Worm (Caenorhabditis elegans): ENCODE measurements around the gene tat-1.

Gene tat-1

ce11 chrIII:12428799-12429351 lies 7.4 kb upstream of the tat-1 start:
- TF ChIP-seq eyg-1 (tag; optimal IDR thresholded peaks at IDR 0.05) (no peak), ztf-16 (tag; optimal IDR thresholded peaks at IDR 0.05) (no peak), rnt-1 (tag; optimal IDR thresholded peaks at IDR 0.05) (no peak), ceh-2 (tag; optimal IDR thresholded peaks at IDR 0.05) (no peak), mec-3 (tag; optimal IDR thresholded peaks at IDR 0.05; ENCODE audit: borderline replicate concordance) (no peak), lin-11 (tag; optimal IDR thresholded peaks at IDR 0.05) (no peak), ceh-14 (tag; optimal IDR thresholded peaks at IDR 0.05) (no peak), tbx-7 (tag; optimal IDR thresholded peaks at IDR 0.05) (no peak), zip-5 (tag; optimal IDR thresholded peaks at IDR 0.05) (no peak), ceh-24 (tag; optimal IDR thresholded peaks at IDR 0.05) (no peak), fkh-10 (GFP tag; optimal IDR thresholded peaks at IDR 0.05) (no peak), ref-2 (tag; optimal IDR thresholded peaks at IDR 0.05) (no peak), hlh-13 (GFP tag; optimal IDR thresholded peaks at IDR 0.05) (no peak), unc-55 (GFP tag; optimal IDR thresholded peaks at IDR 0.05) (no peak), syd-9 (tag; optimal IDR thresholded peaks at IDR 0.05) (no peak), ceh-48 (tag; optimal IDR thresholded peaks at IDR 0.05) (no peak)

DNA sequence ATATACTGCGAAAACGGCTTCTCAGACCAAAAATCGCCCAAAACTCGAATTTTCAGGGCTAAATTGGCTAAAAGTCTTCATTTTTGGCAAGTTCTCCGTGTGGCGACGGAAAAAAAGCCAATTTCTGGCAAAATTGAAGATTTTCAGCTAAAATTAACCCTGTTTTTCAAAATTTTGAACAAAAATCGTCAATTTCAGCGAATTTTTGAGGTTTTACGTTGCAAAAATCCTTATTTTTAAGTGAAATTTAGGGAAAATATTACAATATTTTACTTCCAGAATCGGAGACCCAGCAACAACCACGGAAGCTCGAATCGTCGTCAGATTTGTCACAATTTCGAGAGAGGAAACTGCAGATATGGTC lies 6.7 kb upstream of the tat-1 start:
- TF ChIP-seq ttx-3 (tag; optimal IDR thresholded peaks at IDR 0.05) (no peak), ahr-1 (tag; optimal IDR thresholded peaks at IDR 0.05) (no peak), dve-1 (tag; optimal IDR thresholded peaks at IDR 0.05) (no peak), pag-3 (tag; optimal IDR thresholded peaks at IDR 0.05; ENCODE audit: borderline replicate concordance) (no peak), hlh-6 (tag; optimal IDR thresholded peaks at IDR 0.05) (no peak), mec-3 (tag; optimal IDR thresholded peaks at IDR 0.05; ENCODE audit: borderline replicate concordance) (no peak), tbx-2 (tag; optimal IDR thresholded peaks at IDR 0.05) (no peak)

DNA sequence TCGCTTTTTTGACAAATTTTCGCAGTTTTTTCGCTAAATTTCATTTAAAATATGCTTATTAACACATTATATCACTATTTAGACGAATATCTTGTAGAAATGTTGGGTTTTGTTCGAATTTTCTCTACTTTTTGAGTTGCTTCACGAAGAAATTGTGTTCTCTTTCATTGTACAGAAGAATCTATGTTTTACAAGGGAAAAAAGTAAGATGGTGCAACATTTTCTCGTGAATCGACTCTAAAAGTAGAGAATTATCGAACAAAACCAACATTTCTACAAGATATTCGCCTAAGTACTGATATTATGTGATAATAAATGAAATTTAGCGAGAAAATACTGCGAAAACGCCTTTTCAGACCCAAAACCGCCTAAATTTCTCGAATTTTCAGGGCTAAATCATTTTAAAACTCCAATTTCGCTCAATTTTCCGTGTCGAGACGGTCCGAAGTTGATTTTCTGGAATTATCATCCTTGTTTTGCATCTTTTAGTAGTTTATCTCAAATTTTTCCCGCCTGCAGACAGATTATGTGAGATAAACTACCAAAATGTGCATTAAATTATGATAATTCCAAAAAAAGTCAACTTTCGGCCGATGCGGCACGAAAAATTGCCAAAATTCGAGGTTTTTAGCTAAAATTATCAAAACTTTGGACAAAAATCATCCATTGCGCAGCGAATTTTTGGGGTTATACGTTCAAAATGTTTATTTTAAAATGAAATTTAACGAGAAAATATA lies 6.2 kb upstream of the tat-1 start:
- no peak for TF ChIP-seq lim-6 (tag; optimal IDR thresholded peaks at IDR 0.05)
- no peak for TF ChIP-seq C38D4.7 (GFP tag; optimal IDR thresholded peaks at IDR 0.05)
- TF ChIP-seq dve-1 (tag; optimal IDR thresholded peaks at IDR 0.05): no peak
- no peak for TF ChIP-seq gmeb-2 (tag; optimal IDR thresholded peaks at IDR 0.05)
- no peak for TF ChIP-seq fkh-10 (GFP tag; optimal IDR thresholded peaks at IDR 0.05)
- no peak for TF ChIP-seq ceh-6 (GFP tag; optimal IDR thresholded peaks at IDR 0.05)
- TF ChIP-seq ceh-22 (tag; optimal IDR thresholded peaks at IDR 0.05): no peak
- no peak for TF ChIP-seq ceh-24 (tag; optimal IDR thresholded peaks at IDR 0.05)
- TF ChIP-seq unc-42 (tag; optimal IDR thresholded peaks at IDR 0.05): no peak
- TF ChIP-seq hlh-8 (tag; optimal IDR thresholded peaks at IDR 0.05): no peak
- no peak for TF ChIP-seq unc-86 (tag; optimal IDR thresholded peaks at IDR 0.05)
- no peak for TF ChIP-seq npax-4 (tag; optimal IDR thresholded peaks at IDR 0.05)
- TF ChIP-seq eyg-1 (tag; optimal IDR thresholded peaks at IDR 0.05): no peak
- no peak for TF ChIP-seq tbx-2 (tag; optimal IDR thresholded peaks at IDR 0.05)

ce11 chrIII:12426558-12426957 lies 5.0 kb upstream of the tat-1 start, which contains the start of gene pie-1:
Gene pie-1 (plus strand): TSS chrIII:12426893.
- TF ChIP-seq fkh-10 (GFP tag; optimal IDR thresholded peaks at IDR 0.05): no peak
- TF ChIP-seq F13H6.1 (tag; optimal IDR thresholded peaks at IDR 0.05): no peak
- no peak for TF ChIP-seq hlh-8 (tag; optimal IDR thresholded peaks at IDR 0.05)
- TF ChIP-seq pag-3 (tag; optimal IDR thresholded peaks at IDR 0.05; ENCODE audit: borderline replicate concordance): no peak
- no peak for TF ChIP-seq ceh-2 (tag; optimal IDR thresholded peaks at IDR 0.05)
- no peak for TF ChIP-seq ceh-34 (tag; optimal IDR thresholded peaks at IDR 0.05)
- TF ChIP-seq gmeb-2 (tag; optimal IDR thresholded peaks at IDR 0.05): no peak
- no peak for TF ChIP-seq elt-4 (tag; optimal IDR thresholded peaks at IDR 0.05)

Measured in whole organism, late embryonic.